Worm (Caenorhabditis elegans) whole organism, L1 larva: Measurements from ENCODE around the gene C26E1.2.

Source experiments
- C04F5.9 ChIP-seq: sonication (generic microtip); optimal IDR thresholded peaks from 2 replicates; lab custom pipeline; 2016; ENCODE audit warnings: missing genetic modification characterization, missing compliant biosample characterization
- C16A3.4 ChIP-seq: fragments of 150-350 bp; optimal IDR thresholded peaks from 2 replicates; lab custom pipeline; 2014; ENCODE audit warnings: missing biosample characterization, missing genetic modification characterization
- aly-2 ChIP-seq: fragments of 150-350 bp; optimal IDR thresholded peaks from 2 replicates; lab custom pipeline; 2014; ENCODE audit warnings: missing biosample characterization, missing genetic modification characterization
- blmp-1 ChIP-seq: fragments of 150-350 bp; optimal IDR thresholded peaks from 2 replicates; lab custom pipeline; 2014; ENCODE audit warnings: missing biosample characterization, missing genetic modification characterization
- ceh-63 ChIP-seq: fragments of 200-800 bp; sonication (Bioruptor generic); optimal IDR thresholded peaks from 2 replicates; lab custom pipeline; 2018; ENCODE audit warnings: mild to moderate bottlenecking, missing genetic modification characterization, missing compliant biosample characterization
- ceh-90 ChIP-seq: sonication (generic microtip); optimal IDR thresholded peaks from 2 replicates; lab custom pipeline; 2016; ENCODE audit warnings: missing genetic modification characterization, missing compliant biosample characterization
- ces-1 ChIP-seq: fragments of 150-350 bp; optimal IDR thresholded peaks from 2 replicates; lab custom pipeline; 2014; ENCODE audit warnings: missing biosample characterization, missing genetic modification reagents, missing genetic modification characterization
- dpl-1 ChIP-seq, 3 experiments: fragments of 150-350 bp in 2 of 3; sonication (generic microtip) in 1 of 3; optimal IDR thresholded peaks; 2 replicates each; lab custom pipeline; 2014 to 2017; ENCODE audit warnings: missing biosample characterization in 3 of 3, missing genetic modification characterization in 3 of 3, missing genetic modification reagents in 3 of 3
- efl-1 ChIP-seq, 4 experiments: fragments of 150-350 bp; optimal IDR thresholded peaks in 3 of 4; peaks in 1 of 4; 1 replicate in 1 of 4; 2 replicates in 3 of 4; lab custom pipeline; 2014; ENCODE audit warnings: missing biosample characterization in 2 of 4, missing genetic modification characterization in 2 of 4, missing genetic modification reagents in 2 of 4
- egl-27 ChIP-seq, 2 experiments: fragments of 150-350 bp in 1 of 2; sonication (generic microtip); optimal IDR thresholded peaks; 3 replicates each; lab custom pipeline; 2017 to 2018; ENCODE audit warnings: missing biosample characterization in 2 of 2, missing genetic modification characterization in 2 of 2, missing genetic modification reagents in 2 of 2
- elt-2 ChIP-seq: sonication (generic microtip); optimal IDR thresholded peaks from 2 replicates; lab custom pipeline; 2016; ENCODE audit warnings: missing genetic modification characterization, mild to moderate bottlenecking, inconsistent platforms, missing compliant biosample characterization, missing genetic modification reagents
- elt-3 ChIP-seq, 6 experiments: fragments of 150-350 bp in 1 of 6; sonication (generic microtip); optimal IDR thresholded peaks; 2 replicates each; lab custom pipeline; 2017 to 2018; ENCODE audit warnings: missing biosample characterization in 6 of 6, missing genetic modification characterization in 6 of 6, inconsistent platforms in 1 of 6
- ets-5 ChIP-seq: fragments of 200-800 bp; sonication (Bioruptor generic); IDR thresholded peaks from 2 replicates; pipeline ENCODE4 v1.3.6; 2022; ENCODE audit warnings: missing genetic modification characterization, missing compliant biosample characterization
- fos-1 ChIP-seq: fragments of 150-350 bp; optimal IDR thresholded peaks from 2 replicates; lab custom pipeline; 2014; ENCODE audit warnings: missing biosample characterization, missing genetic modification characterization
- hlh-17 ChIP-seq: fragments of 200-800 bp; sonication (Bioruptor generic); optimal IDR thresholded peaks from 2 replicates; lab custom pipeline; 2018; ENCODE audit warnings: missing genetic modification characterization, mild to moderate bottlenecking, missing compliant biosample characterization, moderate library complexity, borderline replicate concordance
- hlh-4 ChIP-seq: sonication (generic microtip); optimal IDR thresholded peaks from 2 replicates; lab custom pipeline; 2016; ENCODE audit warnings: mild to moderate bottlenecking, missing genetic modification characterization, missing compliant biosample characterization
- hpl-2 ChIP-seq: fragments of 150-350 bp; optimal IDR thresholded peaks from 2 replicates; lab custom pipeline; 2014; ENCODE audit warnings: missing biosample characterization, missing genetic modification reagents, missing genetic modification characterization
- isw-1 ChIP-seq: fragments of 200-800 bp; sonication (Bioruptor generic); IDR thresholded peaks from 2 replicates; pipeline ENCODE4 v1.3.6; 2022; ENCODE audit warnings: missing genetic modification characterization, missing compliant biosample characterization
- lin-13 ChIP-seq: fragments of 150-350 bp; optimal IDR thresholded peaks from 2 replicates; lab custom pipeline; 2014; ENCODE audit warnings: missing biosample characterization, missing genetic modification reagents, missing genetic modification characterization
- lin-14 ChIP-seq: fragments of 200-800 bp; sonication (Bioruptor generic); optimal IDR thresholded peaks from 2 replicates; lab custom pipeline; 2018; ENCODE audit warnings: mild to moderate bottlenecking, missing genetic modification characterization, moderate library complexity, missing compliant biosample characterization
- lin-35 ChIP-seq, 2 experiments: fragments of 150-350 bp; optimal IDR thresholded peaks; 2 replicates each; lab custom pipeline; 2014; ENCODE audit warnings: missing biosample characterization in 2 of 2, missing genetic modification characterization in 2 of 2, missing genetic modification reagents in 2 of 2
- lin-39 ChIP-seq: fragments of 150-350 bp; optimal IDR thresholded peaks from 2 replicates; lab custom pipeline; 2014; ENCODE audit warnings: missing biosample characterization, missing genetic modification reagents, missing genetic modification characterization
- lir-3 ChIP-seq: sonication (generic microtip); optimal IDR thresholded peaks from 2 replicates; lab custom pipeline; 2016; ENCODE audit warnings: mild to moderate bottlenecking, missing genetic modification characterization, moderate library complexity, missing compliant biosample characterization; ENCODE audit not compliant: poor library complexity
- lsy-2 ChIP-seq, 2 experiments: fragments of 150-350 bp; optimal IDR thresholded peaks; 2 replicates each; lab custom pipeline; 2014; ENCODE audit warnings: missing biosample characterization in 2 of 2, missing genetic modification characterization in 2 of 2
- mab-9 ChIP-seq: fragments of 200-800 bp; sonication (Bioruptor generic); IDR thresholded peaks from 2 replicates; pipeline ENCODE4 v1.3.6; 2022; ENCODE audit warnings: missing genetic modification reagents, missing genetic modification characterization, missing compliant biosample characterization
- mdl-1 ChIP-seq, 2 experiments: fragments of 150-350 bp; optimal IDR thresholded peaks; 2 replicates each; lab custom pipeline; 2014 to 2017; ENCODE audit warnings: missing biosample characterization in 2 of 2, missing genetic modification characterization in 2 of 2, inconsistent platforms in 1 of 2
- mep-1 ChIP-seq: fragments of 150-350 bp; optimal IDR thresholded peaks from 2 replicates; lab custom pipeline; 2014; ENCODE audit warnings: missing biosample characterization, missing genetic modification characterization
- nhr-12 ChIP-seq: sonication (generic microtip); optimal IDR thresholded peaks from 2 replicates; lab custom pipeline; 2017; ENCODE audit warnings: missing biosample characterization, missing genetic modification characterization
- nhr-20 ChIP-seq: sonication (generic microtip); optimal IDR thresholded peaks from 2 replicates; lab custom pipeline; 2016; ENCODE audit warnings: mild to moderate bottlenecking, missing genetic modification characterization, missing compliant biosample characterization
- nhr-28 ChIP-seq: fragments of 150-350 bp; optimal IDR thresholded peaks from 2 replicates; lab custom pipeline; 2014; ENCODE audit warnings: missing biosample characterization, missing genetic modification characterization
- nhr-47 ChIP-seq: sonication (generic microtip); optimal IDR thresholded peaks from 2 replicates; lab custom pipeline; 2016; ENCODE audit warnings: mild to moderate bottlenecking, missing genetic modification characterization, moderate library complexity, missing compliant biosample characterization
- nhr-71 ChIP-seq: sonication (generic microtip); optimal IDR thresholded peaks from 2 replicates; lab custom pipeline; 2016; ENCODE audit warnings: mild to moderate bottlenecking, missing genetic modification characterization, moderate library complexity, missing compliant biosample characterization
- nhr-84 ChIP-seq: sonication (generic microtip); optimal IDR thresholded peaks from 2 replicates; lab custom pipeline; 2017; ENCODE audit warnings: missing biosample characterization, missing genetic modification characterization
- nhr-85 ChIP-seq: sonication (generic microtip); peaks from one replicate; lab custom pipeline; 2016; ENCODE audit warnings: missing genetic modification characterization, inconsistent platforms, missing compliant biosample characterization
- nhr-90 ChIP-seq: sonication (generic microtip); optimal IDR thresholded peaks from 2 replicates; lab custom pipeline; 2016; ENCODE audit warnings: mild to moderate bottlenecking, missing genetic modification characterization, missing compliant biosample characterization; ENCODE audit not compliant: poor library complexity
- pag-3 ChIP-seq: sonication (generic microtip); optimal IDR thresholded peaks from 2 replicates; lab custom pipeline; 2017; ENCODE audit warnings: missing genetic modification characterization, mild to moderate bottlenecking, missing compliant biosample characterization, antibody characterized with exemption, borderline replicate concordance; ENCODE audit not compliant: insufficient read depth
- pax-3 ChIP-seq: fragments of 200-800 bp; sonication (Bioruptor generic); optimal IDR thresholded peaks from 2 replicates; lab custom pipeline; 2018; ENCODE audit warnings: mild to moderate bottlenecking, missing genetic modification characterization, moderate library complexity, missing compliant biosample characterization
- pqm-1 ChIP-seq: sonication (generic microtip); optimal IDR thresholded peaks from 3 replicates; lab custom pipeline; 2017; ENCODE audit warnings: missing biosample characterization, missing genetic modification characterization
- rnt-1 ChIP-seq: sonication (generic microtip); optimal IDR thresholded peaks from 2 replicates; lab custom pipeline; 2016; ENCODE audit warnings: mild to moderate bottlenecking, missing genetic modification characterization, moderate library complexity, missing compliant biosample characterization
- snpc-4 ChIP-seq: fragments of 150-350 bp; optimal IDR thresholded peaks from 2 replicates; lab custom pipeline; 2014; ENCODE audit warnings: missing biosample characterization, missing genetic modification characterization
- sox-4 ChIP-seq: sonication (generic microtip); optimal IDR thresholded peaks from 2 replicates; lab custom pipeline; 2016; ENCODE audit warnings: missing genetic modification characterization, missing compliant biosample characterization
- sptf-1 ChIP-seq: fragments of 150-350 bp; optimal IDR thresholded peaks from 2 replicates; lab custom pipeline; 2014; ENCODE audit warnings: missing biosample characterization, missing genetic modification characterization
- swsn-7 ChIP-seq: sonication (generic microtip); optimal IDR thresholded peaks from 2 replicates; lab custom pipeline; 2016; ENCODE audit warnings: missing genetic modification characterization, missing compliant biosample characterization
- tlp-1 ChIP-seq: fragments of 150-350 bp; optimal IDR thresholded peaks from 2 replicates; lab custom pipeline; 2014; ENCODE audit warnings: missing biosample characterization, missing genetic modification characterization
- unc-30 ChIP-seq: sonication (generic microtip); optimal IDR thresholded peaks from 2 replicates; lab custom pipeline; 2017; ENCODE audit warnings: missing biosample characterization, missing genetic modification characterization
- unc-62 ChIP-seq: fragments of 150-350 bp; optimal IDR thresholded peaks from 2 replicates; lab custom pipeline; 2014; ENCODE audit warnings: missing biosample characterization, missing genetic modification reagents, missing genetic modification characterization
- unc-86 ChIP-seq: sonication (generic microtip); optimal IDR thresholded peaks from 2 replicates; lab custom pipeline; 2016; ENCODE audit warnings: missing genetic modification characterization, missing compliant biosample characterization
- vab-15 ChIP-seq: sonication (generic microtip); optimal IDR thresholded peaks from 2 replicates; lab custom pipeline; 2017; ENCODE audit warnings: missing genotype, mild to moderate bottlenecking, missing genetic modification characterization, missing compliant biosample characterization
- zag-1 ChIP-seq: fragments of 150-350 bp; optimal IDR thresholded peaks from 2 replicates; lab custom pipeline; 2014; ENCODE audit warnings: missing biosample characterization, missing genetic modification characterization
- zip-4 ChIP-seq: fragments of 200-800 bp; sonication (Bioruptor generic); optimal IDR thresholded peaks from 2 replicates; lab custom pipeline; 2018; ENCODE audit warnings: mild to moderate bottlenecking, missing genetic modification characterization, moderate library complexity, missing compliant biosample characterization

Gene C26E1.2

DNA sequence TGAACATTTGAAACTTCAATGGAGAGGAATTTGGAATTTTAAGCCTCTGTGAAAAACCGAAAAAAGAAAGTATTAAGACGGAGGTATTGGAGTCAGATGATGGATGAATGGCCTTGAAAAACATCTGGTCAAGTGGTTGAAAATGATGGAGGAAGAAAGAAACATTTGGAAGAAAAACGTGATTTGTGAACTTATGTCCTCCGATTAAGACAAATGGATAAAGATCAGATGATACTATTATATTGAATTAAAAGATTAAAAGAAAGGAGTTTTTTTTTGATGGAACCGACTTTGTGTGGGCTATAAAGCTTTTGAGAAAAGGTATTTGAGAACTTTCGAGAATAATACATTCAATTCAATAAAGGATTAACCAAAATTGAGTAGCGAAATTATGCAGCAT, 45.4 kb upstream of the C26E1.2 start (continued):
- peak in 1 of 3 experiments; percentile 6 for TF ChIP-seq dpl-1 (GFP tag; optimal IDR thresholded peaks at IDR 0.05; lab: Kevin White, UChicago)
- no peak for TF ChIP-seq hlh-4 (tag; lab: Kevin White, UChicago)
- TF ChIP-seq nhr-84 (tag; lab: Kevin White, UChicago): no peak
- no peak for TF ChIP-seq zag-1
- no peak for TF ChIP-seq hlh-17 (GFP tag; lab: Kevin White, UChicago)
- TF ChIP-seq mep-1 (tag; lab: Kevin White, UChicago): no peak
- no peak for TF ChIP-seq swsn-7 (tag; lab: Kevin White, UChicago)
- no peak for TF ChIP-seq ceh-90
- no peak for TF ChIP-seq rnt-1 (tag; lab: Kevin White, UChicago)
- peak; percentile 87 for TF ChIP-seq pax-3
- TF ChIP-seq unc-86 (tag; lab: Kevin White, UChicago): no peak
- no peak for TF ChIP-seq sptf-1 (tag; lab: Kevin White, UChicago)
- TF ChIP-seq zip-4 (GFP tag; lab: Kevin White, UChicago): no peak
- TF ChIP-seq nhr-71 (tag; lab: Kevin White, UChicago): peak; percentile 69
- no peak for TF ChIP-seq fos-1 (tag; lab: Kevin White, UChicago)
- no peak for TF ChIP-seq pqm-1
- TF ChIP-seq unc-30 (tag; lab: Kevin White, UChicago): no peak
- no peak for TF ChIP-seq ceh-63 (GFP tag; lab: Kevin White, UChicago)
- peak; percentile 45 for TF ChIP-seq nhr-90 (tag; lab: Kevin White, UChicago)
- peak; percentile 28 for TF ChIP-seq lin-39 (tag; lab: Kevin White, UChicago)
- no peak for TF ChIP-seq nhr-28 (tag; lab: Kevin White, UChicago)
- TF ChIP-seq isw-1 (GFP tag; lab: Robert Waterston, UW): no peak
- no peak for TF ChIP-seq lir-3 (tag; lab: Kevin White, UChicago)
- no peak for TF ChIP-seq unc-62 (GFP tag; lab: Kevin White, UChicago)
- TF ChIP-seq blmp-1 (tag; lab: Kevin White, UChicago): peak; percentile 44
- TF ChIP-seq nhr-20: peak; percentile 83
- no peak for TF ChIP-seq lin-13 (GFP tag; lab: Kevin White, UChicago)
- no peak for TF ChIP-seq aly-2 (tag; lab: Kevin White, UChicago)
- peak; percentile 26 for TF ChIP-seq vab-15
- TF ChIP-seq pag-3 (tag; lab: Kevin White, UChicago): no peak
- peak in 1 of 2 experiments; percentile 43 for TF ChIP-seq lin-35 (GFP tag; optimal IDR thresholded peaks at IDR 0.05; lab: Kevin White, UChicago)
- TF ChIP-seq lsy-2 (tag; optimal IDR thresholded peaks at IDR 0.05; lab: Kevin White, UChicago): peak; percentile 33 to 38
- no peak for TF ChIP-seq C04F5.9 (tag; lab: Kevin White, UChicago)
- TF ChIP-seq mdl-1 (tag; optimal IDR thresholded peaks at IDR 0.05; lab: Kevin White, UChicago): no peak
- TF ChIP-seq ets-5: no peak
- TF ChIP-seq nhr-12 (tag; lab: Kevin White, UChicago): no peak
- TF ChIP-seq hpl-2 (GFP tag; lab: Kevin White, UChicago): no peak
- peak; percentile 53 for TF ChIP-seq nhr-47 (tag; lab: Kevin White, UChicago)
- no peak for TF ChIP-seq snpc-4
- TF ChIP-seq nhr-85 (tag; lab: Kevin White, UChicago): peak; percentile 98
- TF ChIP-seq elt-2: no peak
- TF ChIP-seq ces-1 (GFP tag; lab: Kevin White, UChicago): no peak
- TF ChIP-seq, all 84 proteins: peak for 22

DNA sequence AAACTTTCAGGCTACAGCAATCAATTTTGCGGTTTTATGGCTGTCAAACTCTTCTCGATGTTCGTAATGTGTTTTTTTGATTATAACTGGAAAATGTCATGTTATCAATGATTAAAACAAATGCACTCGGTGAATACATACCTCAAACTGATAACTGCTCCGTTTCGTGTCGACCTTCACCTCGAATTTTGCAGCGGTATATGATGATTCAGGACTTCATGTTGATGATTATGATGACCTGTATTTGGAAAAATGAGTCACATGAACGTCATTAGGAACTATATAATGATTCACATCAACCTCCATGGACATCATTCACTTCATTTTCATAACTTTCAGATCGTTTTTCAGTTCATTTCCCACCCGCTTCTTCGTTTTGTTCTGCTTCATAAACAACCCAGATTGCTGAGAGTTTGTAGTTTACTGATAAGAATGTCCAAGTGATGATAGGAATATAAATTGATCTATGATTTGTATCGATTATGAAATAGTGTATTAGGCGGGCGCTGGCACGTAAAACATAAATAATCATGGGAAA, 42.1 kb upstream of the C26E1.2 start:
- peak; percentile 22 for TF ChIP-seq lin-14 (GFP tag; lab: Kevin White, UChicago)
- no peak for TF ChIP-seq efl-1 (optimal IDR thresholded peaks at IDR 0.05; lab: Kevin White, UChicago)
- TF ChIP-seq efl-1 (GFP tag; optimal IDR thresholded peaks at IDR 0.05 in 1 of 2; lab: Kevin White, UChicago): peak in 1 of 2 experiments; percentile 86
- TF ChIP-seq nhr-90 (tag; lab: Kevin White, UChicago): peak; percentile 20
- no peak for TF ChIP-seq mab-9 (GFP tag; lab: Robert Waterston, UW)
- no peak for TF ChIP-seq sox-4 (tag; lab: Kevin White, UChicago)
- TF ChIP-seq elt-3 (tag; optimal IDR thresholded peaks at IDR 0.05; lab: Kevin White, UChicago): peak in 1 of 6 experiments; percentile 18
- TF ChIP-seq tlp-1 (tag; lab: Kevin White, UChicago): no peak
- TF ChIP-seq vab-15: no peak
- TF ChIP-seq pax-3: peak; percentile 62
- TF ChIP-seq blmp-1 (tag; lab: Kevin White, UChicago): no peak
- no peak for TF ChIP-seq swsn-7 (tag; lab: Kevin White, UChicago)
- TF ChIP-seq C16A3.4 (tag; lab: Kevin White, UChicago): no peak
- no peak for TF ChIP-seq egl-27 (tag; optimal IDR thresholded peaks at IDR 0.05; lab: Kevin White, UChicago)
- peak in 1 of 2 experiments; percentile 0 for TF ChIP-seq lin-35 (GFP tag; optimal IDR thresholded peaks at IDR 0.05; lab: Kevin White, UChicago)
- no peak for TF ChIP-seq lin-39 (tag; lab: Kevin White, UChicago)
- no peak for TF ChIP-seq dpl-1 (GFP tag; optimal IDR thresholded peaks at IDR 0.05; lab: Kevin White, UChicago)
- TF ChIP-seq ceh-63 (GFP tag; lab: Kevin White, UChicago): no peak
